Fruit fly (Drosophila melanogaster) whole organism, embryonic: ENCODE results near the gene Neurl4.

Source experiments
- CG10959 ChIP-seq: fragments of 200-800 bp; sonication (Bioruptor generic); IDR thresholded peaks from 2 replicates; pipeline ENCODE4 v1.3.6; 2022; ENCODE audit warnings: missing biosample characterization, missing genetic modification characterization
- CG16779 ChIP-seq: fragments of 200-800 bp; sonication (Bioruptor generic); IDR thresholded peaks from 2 replicates; pipeline ENCODE4 v1.3.6; 2022; ENCODE audit warnings: missing biosample characterization, missing genetic modification characterization
- CG3838 ChIP-seq: fragments of 200-800 bp; sonication (Bioruptor generic); optimal IDR thresholded peaks from 3 replicates; lab custom pipeline; 2016; ENCODE audit warnings: missing biosample characterization, missing genetic modification characterization
- CG4404 ChIP-seq: fragments of 200-800 bp; sonication (Bioruptor generic); IDR thresholded peaks from 2 replicates; pipeline ENCODE4 v1.3.6; 2022; ENCODE audit warnings: missing biosample characterization, missing genetic modification characterization
- CG4854 ChIP-seq: fragments of 200-800 bp; sonication (Bioruptor generic); optimal IDR thresholded peaks from 2 replicates; lab custom pipeline; 2016; ENCODE audit warnings: missing biosample characterization, missing genetic modification characterization, inconsistent platforms
- CG6175 ChIP-seq: fragments of 200-800 bp; sonication (Bioruptor generic); IDR thresholded peaks from 3 replicates; pipeline ENCODE4 v1.3.6; 2022; ENCODE audit warnings: missing biosample characterization, missing genetic modification characterization
- CG8359 ChIP-seq: fragments of 200-800 bp; sonication (Bioruptor generic); optimal IDR thresholded peaks from 2 replicates; lab custom pipeline; 2017; ENCODE audit warnings: missing biosample characterization, mild to moderate bottlenecking, missing genetic modification characterization, borderline replicate concordance
- Dll ChIP-seq: fragments of 200-800 bp; sonication (Bioruptor generic); IDR thresholded peaks from 4 replicates; pipeline ENCODE4 v1.3.6; 2022; ENCODE audit warnings: missing biosample characterization, missing genetic modification characterization; ENCODE audit not compliant: partially characterized antibody
- NK7.1 ChIP-seq: fragments of 200-800 bp; sonication (Bioruptor generic); optimal IDR thresholded peaks from 3 replicates; lab custom pipeline; 2016; ENCODE audit warnings: missing biosample characterization, missing genetic modification characterization
- cg ChIP-seq: fragments of 200-800 bp; sonication (Bioruptor generic); optimal IDR thresholded peaks from 3 replicates; lab custom pipeline; 2019; ENCODE audit warnings: missing biosample characterization, mild to moderate bottlenecking, missing genetic modification characterization, moderate library complexity
- nerfin-2 ChIP-seq: fragments of 200-800 bp; sonication (Bioruptor generic); IDR thresholded peaks from 2 replicates; pipeline ENCODE4 v1.3.6; 2022; ENCODE audit warnings: missing biosample characterization, missing genetic modification characterization; ENCODE audit not compliant: partially characterized antibody

dm6 chr3L:14027549-14027948, 22.1 kb downstream of the Neurl4 start:
- TF ChIP-seq CG4854 (no peak), NK7.1 (GFP tag; lab: Kevin White, UChicago) (no peak), CG3838 (GFP tag; lab: Kevin White, UChicago) (no peak), CG8359 (GFP tag; lab: Kevin White, UChicago) (no peak), nerfin-2 (GFP tag; lab: Robert Waterston, UW) (no peak), CG10959 (GFP tag; lab: Robert Waterston, UW) (no peak), CG4404 (GFP tag; lab: Robert Waterston, UW) (no peak), Dll (no peak), cg (GFP tag; lab: Kevin White, UChicago) (no peak), CG6175 (GFP tag; lab: Robert Waterston, UW) (no peak), CG16779 (GFP tag; lab: Robert Waterston, UW) (no peak)
